Fruit fly (Drosophila melanogaster) whole organism, embryonic: Measurements from ENCODE around the gene CG34453.

Source experiments
- Adf1 ChIP-seq: fragments of 200-800 bp; sonication (Bioruptor generic); IDR thresholded peaks from 2 replicates; pipeline ENCODE4 v1.3.6; 2022; ENCODE audit warnings: missing biosample characterization, missing genetic modification characterization
- CG1024 ChIP-seq: fragments of 200-800 bp; sonication (Bioruptor generic); IDR thresholded peaks from 2 replicates; pipeline ENCODE4 v1.3.6; 2022; ENCODE audit warnings: missing biosample characterization, missing genetic modification characterization
- CG10267 ChIP-seq: fragments of 200-800 bp; sonication (Bioruptor generic); optimal IDR thresholded peaks from 2 replicates; lab custom pipeline; 2018; ENCODE audit warnings: missing biosample characterization, mild to moderate bottlenecking, missing genetic modification characterization, moderate library complexity
- CG10431 ChIP-seq: fragments of 200-800 bp; sonication (Bioruptor generic); optimal IDR thresholded peaks from 3 replicates; lab custom pipeline; 2018; ENCODE audit warnings: missing biosample characterization, mild to moderate bottlenecking, missing genetic modification characterization
- CG10462 ChIP-seq: fragments of 200-800 bp; sonication (Bioruptor generic); optimal IDR thresholded peaks from 2 replicates; lab custom pipeline; 2016; ENCODE audit warnings: missing biosample characterization, missing genetic modification characterization
- CG12219 ChIP-seq: fragments of 200-800 bp; sonication (Bioruptor generic); optimal IDR thresholded peaks from 3 replicates; lab custom pipeline; 2018; ENCODE audit warnings: missing biosample characterization, mild to moderate bottlenecking, missing genetic modification characterization
- CG12236 ChIP-seq: fragments of 200-800 bp; sonication (Bioruptor generic); optimal IDR thresholded peaks from 2 replicates; lab custom pipeline; 2016; ENCODE audit warnings: missing biosample characterization, missing genetic modification characterization
- CG12659 ChIP-seq: fragments of 200-800 bp; sonication (Bioruptor generic); optimal IDR thresholded peaks from 3 replicates; lab custom pipeline; 2017; ENCODE audit warnings: mild to moderate bottlenecking, missing biosample characterization, missing genetic modification reagents, missing genetic modification characterization
- CG13287 ChIP-seq: fragments of 200-800 bp; sonication (Bioruptor generic); IDR thresholded peaks from 2 replicates; pipeline ENCODE4 v1.3.6; 2022; ENCODE audit warnings: missing biosample characterization, missing genetic modification characterization; ENCODE audit not compliant: partially characterized antibody
- CG13894 ChIP-seq: fragments of 200-800 bp; sonication (Bioruptor generic); optimal IDR thresholded peaks from 3 replicates; lab custom pipeline; 2018; ENCODE audit warnings: missing biosample characterization, mild to moderate bottlenecking, missing genetic modification characterization, moderate library complexity
- CG32772 ChIP-seq: fragments of 200-800 bp; sonication (Bioruptor generic); IDR thresholded peaks from 2 replicates; pipeline ENCODE4 v1.3.6; 2022; ENCODE audit warnings: missing biosample characterization, missing genetic modification characterization
- CG34224 ChIP-seq: fragments of 200-800 bp; sonication (Bioruptor generic); IDR thresholded peaks from 3 replicates; pipeline ENCODE4 v1.3.6; 2022; ENCODE audit warnings: missing biosample characterization, missing genetic modification characterization; ENCODE audit not compliant: partially characterized antibody
- CG34422 ChIP-seq: fragments of 200-800 bp; sonication (Bioruptor generic); IDR thresholded peaks from 3 replicates; pipeline ENCODE4 v1.3.6; 2022; ENCODE audit warnings: missing biosample characterization, missing genetic modification characterization
- CG4820 ChIP-seq: fragments of 200-800 bp; sonication (Bioruptor generic); optimal IDR thresholded peaks from 3 replicates; lab custom pipeline; 2016; ENCODE audit warnings: missing biosample characterization, missing genetic modification characterization
- CG6272 ChIP-seq: fragments of 200-800 bp; sonication (Bioruptor generic); IDR thresholded peaks from 2 replicates; pipeline ENCODE4 v1.3.6; 2022; ENCODE audit warnings: missing biosample characterization, missing genetic modification characterization
- CG6683 ChIP-seq: fragments of 200-800 bp; sonication (Bioruptor generic); optimal IDR thresholded peaks from 2 replicates; lab custom pipeline; 2017; ENCODE audit warnings: missing biosample characterization, mild to moderate bottlenecking, missing genetic modification characterization, missing genetic modification reagents
- CG6791 ChIP-seq: fragments of 200-800 bp; sonication (Bioruptor generic); IDR thresholded peaks from 3 replicates; pipeline ENCODE4 v1.3.6; 2022; ENCODE audit warnings: missing biosample characterization, missing genetic modification characterization; ENCODE audit not compliant: partially characterized antibody
- CG8290 ChIP-seq, 3 experiments: fragments of 200-800 bp; sonication (Bioruptor generic); optimal IDR thresholded peaks; 2 replicates each; lab custom pipeline; 2016 to 2019; ENCODE audit warnings: missing biosample characterization in 3 of 3, missing genetic modification characterization in 3 of 3, mild to moderate bottlenecking in 2 of 3, moderate library complexity in 1 of 3
- CG9727 ChIP-seq: fragments of 200-800 bp; sonication (Bioruptor generic); optimal IDR thresholded peaks from 3 replicates; lab custom pipeline; 2017; ENCODE audit warnings: missing biosample characterization, mild to moderate bottlenecking, missing genetic modification characterization
- CG9817 ChIP-seq: fragments of 200-800 bp; sonication (Bioruptor generic); optimal IDR thresholded peaks from 2 replicates; lab custom pipeline; 2018; ENCODE audit warnings: missing biosample characterization, mild to moderate bottlenecking, missing genetic modification characterization, moderate library complexity
- Med ChIP-seq: fragments of 200-800 bp; sonication (Bioruptor generic); peaks from one replicate; lab custom pipeline; 2016; ENCODE audit warnings: missing biosample characterization, missing genetic modification characterization, mild to moderate bottlenecking, inconsistent platforms, moderate library complexity
- Poxn ChIP-seq: fragments of 200-800 bp; sonication (Bioruptor generic); IDR thresholded peaks from 2 replicates; pipeline ENCODE4 v1.3.6; 2022; ENCODE audit warnings: missing biosample characterization, missing genetic modification characterization
- Spps ChIP-seq: fragments of 200-800 bp; sonication (Bioruptor generic); optimal IDR thresholded peaks from 2 replicates; lab custom pipeline; 2018; ENCODE audit warnings: missing biosample characterization, mild to moderate bottlenecking, missing genetic modification characterization
- Ssrp ChIP-seq: fragments of 200-800 bp; sonication (Bioruptor generic); optimal IDR thresholded peaks from 2 replicates; lab custom pipeline; 2018; ENCODE audit warnings: missing biosample characterization, mild to moderate bottlenecking, missing genetic modification characterization, moderate library complexity
- ac ChIP-seq: fragments of 200-800 bp; sonication (Bioruptor generic); optimal IDR thresholded peaks from 3 replicates; lab custom pipeline; 2017; ENCODE audit warnings: missing biosample characterization, mild to moderate bottlenecking, missing genetic modification characterization
- btn ChIP-seq: fragments of 200-800 bp; sonication (Bioruptor generic); optimal IDR thresholded peaks from 2 replicates; lab custom pipeline; 2016; ENCODE audit warnings: missing biosample characterization, missing genetic modification characterization
- caup ChIP-seq: fragments of 200-800 bp; sonication (Bioruptor generic); optimal IDR thresholded peaks from 3 replicates; lab custom pipeline; 2017; ENCODE audit warnings: missing biosample characterization, mild to moderate bottlenecking, missing genetic modification characterization, moderate library complexity; ENCODE audit not compliant: severe bottlenecking
- dan ChIP-seq: fragments of 200-800 bp; sonication (Bioruptor generic); IDR thresholded peaks from 2 replicates; pipeline ENCODE4 v1.3.6; 2022; ENCODE audit warnings: missing biosample characterization, missing genetic modification characterization
- ftz-f1 ChIP-seq: fragments of 200-800 bp; sonication (Bioruptor generic); optimal IDR thresholded peaks from 2 replicates; lab custom pipeline; 2016; ENCODE audit warnings: missing biosample characterization, missing genetic modification characterization
- hbn ChIP-seq: fragments of 200-800 bp; sonication (Bioruptor generic); IDR thresholded peaks from 2 replicates; pipeline ENCODE4 v1.3.6; 2022; ENCODE audit warnings: missing biosample characterization, missing genetic modification characterization; ENCODE audit not compliant: partially characterized antibody
- lab ChIP-seq: fragments of 200-800 bp; sonication (Bioruptor generic); optimal IDR thresholded peaks from 3 replicates; lab custom pipeline; 2017; ENCODE audit warnings: missing biosample characterization, missing genetic modification characterization, mild to moderate bottlenecking, moderate library complexity, missing genetic modification reagents
- nmo ChIP-seq: fragments of 200-800 bp; sonication (Bioruptor generic); optimal IDR thresholded peaks from 2 replicates; lab custom pipeline; 2018; ENCODE audit warnings: missing biosample characterization, mild to moderate bottlenecking, missing genetic modification characterization, moderate library complexity
- otp ChIP-seq: fragments of 200-800 bp; sonication (Bioruptor generic); IDR thresholded peaks from 3 replicates; pipeline ENCODE4, ENCODE4 v1.3.6; 2022; ENCODE audit warnings: missing biosample characterization, missing genetic modification characterization
- pros ChIP-seq: fragments of 200-800 bp; sonication (Bioruptor generic); optimal IDR thresholded peaks from 3 replicates; lab custom pipeline; 2019; ENCODE audit warnings: missing biosample characterization, mild to moderate bottlenecking, missing genetic modification characterization, moderate library complexity
- ro ChIP-seq: fragments of 200-800 bp; sonication (Bioruptor generic); IDR thresholded peaks from 2 replicates; pipeline ENCODE4 v1.3.6; 2022; ENCODE audit warnings: missing biosample characterization, missing genetic modification characterization
- run ChIP-seq: fragments of 200-800 bp; sonication (Bioruptor generic); optimal IDR thresholded peaks from 3 replicates; lab custom pipeline; 2018; ENCODE audit warnings: missing biosample characterization, mild to moderate bottlenecking, missing genetic modification characterization
- salm ChIP-seq: fragments of 200-800 bp; sonication (Bioruptor generic); optimal IDR thresholded peaks from 2 replicates; lab custom pipeline; 2018; ENCODE audit warnings: missing biosample characterization, mild to moderate bottlenecking, missing genetic modification characterization
- sim ChIP-seq: fragments of 200-800 bp; sonication (Bioruptor generic); IDR thresholded peaks from 2 replicates; pipeline ENCODE4 v1.3.6; 2022; ENCODE audit warnings: missing biosample characterization, missing genetic modification characterization
- sima ChIP-seq: fragments of 200-800 bp; sonication (Bioruptor generic); optimal IDR thresholded peaks from 2 replicates; lab custom pipeline; 2016; ENCODE audit warnings: missing biosample characterization, missing genetic modification characterization
- tna ChIP-seq: fragments of 200-800 bp; sonication (Bioruptor generic); IDR thresholded peaks from 2 replicates; pipeline ENCODE4 v1.3.6; 2022; ENCODE audit warnings: missing biosample characterization, missing genetic modification characterization; ENCODE audit not compliant: partially characterized antibody
- ttk ChIP-seq: fragments of 200-800 bp; sonication (Bioruptor generic); IDR thresholded peaks from 2 replicates; pipeline ENCODE4 v2.1.2; 2022; ENCODE audit warnings: missing biosample characterization, missing genetic modification characterization
- vnd ChIP-seq: fragments of 200-800 bp; sonication (Bioruptor generic); IDR thresholded peaks from 3 replicates; pipeline ENCODE4 v1.3.6; 2022; ENCODE audit warnings: missing biosample characterization, missing genetic modification characterization; ENCODE audit not compliant: partially characterized antibody

Gene CG34453

DNA sequence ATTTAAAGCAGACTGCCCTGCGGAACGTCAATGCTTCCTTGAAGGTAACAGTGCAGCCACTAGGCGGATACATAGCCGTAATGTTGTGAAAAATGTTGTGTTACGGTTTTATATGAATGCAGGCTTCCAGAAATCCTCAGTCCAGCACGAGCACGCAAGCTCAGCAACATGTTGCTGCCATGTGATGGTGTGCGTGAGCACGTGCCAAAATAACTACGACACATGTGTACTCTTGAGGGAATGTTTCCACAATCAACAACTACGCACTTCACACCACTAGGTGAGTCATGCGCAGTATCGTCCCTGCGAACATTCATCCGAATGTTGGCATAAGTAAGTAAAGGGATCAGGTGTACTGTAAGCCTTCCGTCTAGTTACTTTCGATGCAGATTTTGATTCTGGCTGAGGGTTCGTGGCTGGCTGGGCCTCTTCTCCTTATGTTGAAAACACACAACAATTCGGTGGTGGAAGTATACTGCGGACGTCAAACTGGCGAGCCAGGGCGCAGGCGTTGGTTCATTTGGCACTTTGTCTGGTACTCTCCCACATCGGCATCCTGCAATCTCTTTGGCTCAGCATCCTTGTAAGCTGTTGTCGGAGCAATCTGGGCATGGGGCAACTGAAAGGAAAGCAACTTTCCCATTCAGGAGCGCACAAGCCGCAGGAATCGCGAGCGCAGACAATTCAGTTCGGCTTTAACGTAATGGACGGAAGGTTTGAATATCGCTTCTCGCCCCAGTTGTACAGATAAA lies 43.8 kb upstream of the CG34453 start, which contains the start of gene RhoGEF3 (continued):
- peak; percentile 35 for TF ChIP-seq pros
- TF ChIP-seq run (tag; lab: Kevin White, UChicago), result no peak
- no peak for TF ChIP-seq CG34224
- TF ChIP-seq Spps (tag; lab: Kevin White, UChicago), result no peak
- no peak for TF ChIP-seq ftz-f1 (GFP tag; lab: Kevin White, UChicago)
- no peak for TF ChIP-seq Ssrp (tag; lab: Kevin White, UChicago)
- no peak for TF ChIP-seq CG1024
- TF ChIP-seq CG9727 (GFP tag; lab: Kevin White, UChicago), result no peak
- TF ChIP-seq otp (GFP tag; lab: Robert Waterston, UW), result no peak

DNA sequence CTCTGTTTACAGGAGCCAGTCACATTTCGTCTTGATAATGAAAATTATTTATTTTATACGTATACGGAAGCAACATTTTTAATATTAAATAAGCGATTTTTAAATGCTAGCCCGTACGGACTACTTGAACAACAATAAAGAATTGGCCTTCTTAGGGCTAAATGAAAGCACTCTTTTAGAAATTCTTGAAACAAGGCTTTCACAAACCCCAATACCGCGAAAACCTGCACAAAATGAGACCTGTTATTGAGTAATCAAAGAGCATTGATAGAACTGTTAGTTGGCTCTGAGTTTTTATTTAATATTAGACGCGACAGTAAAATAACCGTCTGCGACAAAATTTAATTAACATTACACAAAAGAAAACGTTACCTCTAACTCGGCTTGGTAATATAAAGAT lies 41.7 kb upstream of the CG34453 start, which contains the start of gene ttm2:
ttm2 (plus strand) TSS at position 301 of the 400 bp plus-strand sequence.
- TF ChIP-seq sima (no peak), CG10462 (GFP tag; lab: Kevin White, UChicago) (no peak), otp (GFP tag; lab: Robert Waterston, UW) (no peak), CG9817 (tag; lab: Kevin White, UChicago) (no peak)

DNA sequence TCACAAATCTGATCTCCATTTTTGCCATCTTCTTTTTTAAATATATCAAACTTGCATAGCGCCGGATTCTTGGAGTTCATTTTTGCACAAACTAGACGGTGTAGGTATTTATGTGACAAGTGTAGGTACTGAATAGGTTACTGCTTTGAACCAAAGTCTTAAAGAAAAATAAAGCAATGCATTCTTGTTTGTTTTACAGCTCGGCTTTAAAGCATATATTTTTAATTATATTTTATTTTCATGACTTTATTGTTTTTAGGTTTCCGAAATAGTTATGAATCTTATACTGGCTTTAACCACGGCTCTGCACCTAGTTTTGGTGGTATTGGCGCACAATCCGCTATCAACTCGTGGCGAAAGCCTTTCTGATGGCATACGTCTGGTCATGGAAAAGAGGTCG lies 40.1 kb upstream of the CG34453 start, which contains the start of gene CG32845:
CG32845 (minus strand) TSS at position 101 of the 400 bp plus-strand sequence.
- TF ChIP-seq nmo (GFP tag; lab: Kevin White, UChicago), result no peak
- TF ChIP-seq CG6272 (GFP tag; lab: Robert Waterston, UW), result no peak
- no peak for TF ChIP-seq ttk (GFP tag; lab: Robert Waterston, UW)
- TF ChIP-seq sim (GFP tag; lab: Robert Waterston, UW), result no peak
- TF ChIP-seq dan (GFP tag; lab: Robert Waterston, UW), result no peak
- TF ChIP-seq lab (GFP tag; lab: Kevin White, UChicago), result no peak
- TF ChIP-seq CG10267 (tag; lab: Kevin White, UChicago), result no peak
- TF ChIP-seq Med (GFP tag; lab: Kevin White, UChicago), result peak; percentile 0

DNA sequence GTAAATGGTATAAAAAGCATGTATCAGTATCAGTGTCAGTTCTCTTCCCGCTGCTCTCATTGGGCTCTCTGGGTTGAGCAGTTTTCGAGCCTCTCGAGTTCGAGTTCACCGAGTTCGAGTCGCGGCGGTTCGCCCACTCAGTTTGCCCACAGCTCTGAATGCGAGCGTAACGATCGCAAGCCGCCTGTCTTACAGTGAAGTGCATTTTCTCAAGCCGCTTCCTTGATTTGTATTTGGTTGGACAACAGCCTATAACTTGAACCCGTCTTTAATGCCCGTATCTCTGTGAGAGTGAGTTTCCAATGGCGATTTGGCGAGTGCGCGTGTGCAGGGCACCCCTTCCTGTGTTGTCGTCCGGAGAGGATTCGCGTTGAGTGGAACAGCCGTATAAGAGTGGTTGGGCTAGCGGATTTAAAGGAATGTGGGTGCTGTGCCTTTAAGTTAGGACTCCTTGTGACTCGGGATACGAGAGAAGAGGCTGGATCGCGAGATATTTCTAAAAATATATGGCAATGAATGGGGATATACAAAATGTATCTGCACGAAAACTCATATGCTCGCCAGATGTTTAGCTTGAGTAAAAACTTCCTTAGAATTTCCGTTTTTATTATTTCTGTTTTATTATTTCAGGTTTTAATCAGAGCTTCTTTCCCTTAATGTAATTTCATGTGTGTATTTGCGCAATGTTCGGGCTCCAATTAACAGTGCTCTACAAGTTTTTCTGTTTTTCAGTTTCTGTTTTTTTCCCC lies 38.5 kb upstream of the CG34453 start:
- TF ChIP-seq Poxn (GFP tag; lab: Robert Waterston, UW) (no peak), CG32772 (no peak), CG6683 (no peak), CG13287 (GFP tag; lab: Robert Waterston, UW) (peak; percentile 51; the same call in 1 of the 2 replicates), CG6791 (peak; percentile 43; the same call in 1 of the 3 replicates), caup (GFP tag; lab: Kevin White, UChicago) (no peak), CG12659 (no peak), CG10431 (no peak), CG34422 (peak; percentile 34; the same call in 1 of the 3 replicates), hbn (GFP tag; lab: Robert Waterston, UW) (0 out of 2 replicates have a peak, but pooled peaks have one; percentile 17), Adf1 (GFP tag; lab: Robert Waterston, UW) (no peak; the same call in 1 of the 2 replicates), salm (tag; lab: Kevin White, UChicago) (no peak), CG8290 (GFP tag; optimal IDR thresholded peaks at IDR 0.05; lab: Kevin White, UChicago) (no peak), CG8290 (tag; optimal IDR thresholded peaks at IDR 0.05; lab: Kevin White, UChicago) (peak in 1 of 2 experiments; percentile 46), CG12236 (GFP tag; lab: Kevin White, UChicago) (no peak), btn (GFP tag; lab: Kevin White, UChicago) (no peak), CG4820 (no peak), tna (peak; percentile 67), CG12219 (GFP tag; lab: Kevin White, UChicago) (no peak), ac (GFP tag; lab: Kevin White, UChicago) (no peak), vnd (no peak), ro (GFP tag; lab: Robert Waterston, UW) (no peak), CG13894 (tag; lab: Kevin White, UChicago) (peak; percentile 43)
